Worm (Caenorhabditis elegans): ENCODE data around the gene ugt-17.

Gene ugt-17

ce11 chrV:10107309-10107708 is 2.5 kb upstream of the ugt-17 start, which contains the start of gene C08B6.11:
Gene C08B6.11, plus strand, starts transcription at chrV:10107609.
- TF ChIP-seq lin-13 (tag; optimal IDR thresholded peaks at IDR 0.05) = no peak
- TF ChIP-seq lsy-2 (tag; optimal IDR thresholded peaks at IDR 0.05) = no peak
- TF ChIP-seq hlh-1 (tag; optimal IDR thresholded peaks at IDR 0.05) = no peak
- no peak for TF ChIP-seq nhr-76 (tag; optimal IDR thresholded peaks at IDR 0.05)
- TF ChIP-seq sptf-1 (tag; optimal IDR thresholded peaks at IDR 0.05) = no peak
- no peak for TF ChIP-seq lin-32 (GFP tag; optimal IDR thresholded peaks at IDR 0.05)
- no peak for TF ChIP-seq nhr-12 (tag; optimal IDR thresholded peaks at IDR 0.05)
- TF ChIP-seq nhr-2 (tag; optimal IDR thresholded peaks at IDR 0.05) = no peak
- no peak for TF ChIP-seq M03D4.4 (tag; optimal IDR thresholded peaks at IDR 0.05)
- no peak for TF ChIP-seq ces-1 (GFP tag; optimal IDR thresholded peaks at IDR 0.05)
- no peak for TF ChIP-seq unc-39 (tag; optimal IDR thresholded peaks at IDR 0.05)
- no peak for TF ChIP-seq zip-8 (tag; optimal IDR thresholded peaks at IDR 0.05)
- TF ChIP-seq ceh-43 (GFP tag; optimal IDR thresholded peaks at IDR 0.05) = no peak
- TF ChIP-seq elt-3 (tag; optimal IDR thresholded peaks at IDR 0.05) = no peak
- TF ChIP-seq snpc-4 (tag; optimal IDR thresholded peaks at IDR 0.05) = no peak

- no peak for TF ChIP-seq snpc-4 (tag; optimal IDR thresholded peaks at IDR 0.05)
- no peak for TF ChIP-seq nhr-12 (tag; optimal IDR thresholded peaks at IDR 0.05)
- TF ChIP-seq M03D4.4 (tag; optimal IDR thresholded peaks at IDR 0.05) = no peak
- no peak for TF ChIP-seq elt-1 (tag; optimal IDR thresholded peaks at IDR 0.05; ENCODE audit: borderline replicate concordance, insufficient read depth)
- TF ChIP-seq cnd-1 (tag; optimal IDR thresholded peaks at IDR 0.05) = no peak
- TF ChIP-seq bed-3 (GFP tag; optimal IDR thresholded peaks at IDR 0.05) = no peak
- no peak for TF ChIP-seq sptf-1 (tag; optimal IDR thresholded peaks at IDR 0.05)
- TF ChIP-seq unc-120 (tag; optimal IDR thresholded peaks at IDR 0.05; ENCODE audit: poor library complexity, severe bottlenecking) = no peak
- no peak for TF ChIP-seq zip-8 (tag; optimal IDR thresholded peaks at IDR 0.05)
Measured at ce11 chrV:10105412-10105811, 648 bp upstream of the ugt-17 start, which contains the start of gene C08B6.2. Gene C08B6.2, plus strand, starts transcription at chrV:10105712.

- TF ChIP-seq ham-2 (GFP tag; optimal IDR thresholded peaks at IDR 0.05) (no peak), unc-62 (GFP tag; optimal IDR thresholded peaks at IDR 0.05) (no peak), hlh-1 (tag; optimal IDR thresholded peaks at IDR 0.05) (no peak), M03D4.4 (tag; optimal IDR thresholded peaks at IDR 0.05) (no peak), tbx-8 (GFP tag; optimal IDR thresholded peaks at IDR 0.05) (no peak), mls-2 (tag; optimal IDR thresholded peaks at IDR 0.05) (no peak), elt-3 (tag; optimal IDR thresholded peaks at IDR 0.05) (no peak), nhr-237 (tag; optimal IDR thresholded peaks at IDR 0.05) (no peak)
Measured at ce11 chrV:10103811-10104210, 953 bp downstream of the ugt-17 start.

- TF ChIP-seq pha-4 (tag; optimal IDR thresholded peaks at IDR 0.05) (no peak), mep-1 (tag; optimal IDR thresholded peaks at IDR 0.05) (no peak), cnd-1 (tag; optimal IDR thresholded peaks at IDR 0.05) (no peak), elt-3 (tag; optimal IDR thresholded peaks at IDR 0.05) (no peak), lsy-2 (tag; optimal IDR thresholded peaks at IDR 0.05) (no peak), M03D4.4 (tag; optimal IDR thresholded peaks at IDR 0.05) (no peak), nhr-76 (tag; optimal IDR thresholded peaks at IDR 0.05) (no peak), sptf-1 (tag; optimal IDR thresholded peaks at IDR 0.05) (no peak)
Measured at ce11 chrV:10101916-10102315, 2.8 kb downstream of the ugt-17 start, which contains the start of gene C08B6.14. Gene C08B6.14, minus strand, starts transcription at chrV:10102016.

- TF ChIP-seq unc-39 (tag; optimal IDR thresholded peaks at IDR 0.05) (no peak), tbx-8 (GFP tag; optimal IDR thresholded peaks at IDR 0.05) (no peak), hlh-1 (tag; optimal IDR thresholded peaks at IDR 0.05) (no peak), nhr-2 (tag; optimal IDR thresholded peaks at IDR 0.05) (no peak), cnd-1 (tag; optimal IDR thresholded peaks at IDR 0.05) (no peak), bed-3 (GFP tag; optimal IDR thresholded peaks at IDR 0.05) (no peak), ces-1 (GFP tag; optimal IDR thresholded peaks at IDR 0.05) (no peak), sptf-1 (tag; optimal IDR thresholded peaks at IDR 0.05) (no peak), nhr-76 (tag; optimal IDR thresholded peaks at IDR 0.05) (no peak), nhr-237 (tag; optimal IDR thresholded peaks at IDR 0.05) (no peak), mab-5 (tag; optimal IDR thresholded peaks at IDR 0.05) (no peak), elt-1 (tag; optimal IDR thresholded peaks at IDR 0.05; ENCODE audit: borderline replicate concordance, insufficient read depth) (no peak), elt-3 (tag; optimal IDR thresholded peaks at IDR 0.05) (no peak), snpc-4 (tag; optimal IDR thresholded peaks at IDR 0.05) (no peak), ham-2 (GFP tag; optimal IDR thresholded peaks at IDR 0.05) (no peak), lin-32 (GFP tag; optimal IDR thresholded peaks at IDR 0.05) (no peak), drap-1 (GFP tag; optimal IDR thresholded peaks at IDR 0.05) (no peak)
Measured at ce11 chrV:10098429-10098828, 6.3 kb downstream of the ugt-17 start, which contains the start of gene ugt-47. Gene ugt-47, minus strand, starts transcription at chrV:10098597.

ce11 chrV:10096932-10097331 is 7.8 kb downstream of the ugt-17 start:
- TF ChIP-seq nhr-76 (tag; optimal IDR thresholded peaks at IDR 0.05) (no peak), lin-32 (GFP tag; optimal IDR thresholded peaks at IDR 0.05) (no peak), ztf-11 (tag; optimal IDR thresholded peaks at IDR 0.05) (no peak), drap-1 (GFP tag; optimal IDR thresholded peaks at IDR 0.05) (no peak), unc-120 (tag; optimal IDR thresholded peaks at IDR 0.05; ENCODE audit: poor library complexity, severe bottlenecking) (no peak), sem-2 (GFP tag; optimal IDR thresholded peaks at IDR 0.05) (no peak), mep-1 (tag; optimal IDR thresholded peaks at IDR 0.05) (no peak), zip-8 (tag; optimal IDR thresholded peaks at IDR 0.05) (no peak)
